Worm (Caenorhabditis elegans): ENCODE results near the gene pph-6.

pph-6 gene

DNA sequence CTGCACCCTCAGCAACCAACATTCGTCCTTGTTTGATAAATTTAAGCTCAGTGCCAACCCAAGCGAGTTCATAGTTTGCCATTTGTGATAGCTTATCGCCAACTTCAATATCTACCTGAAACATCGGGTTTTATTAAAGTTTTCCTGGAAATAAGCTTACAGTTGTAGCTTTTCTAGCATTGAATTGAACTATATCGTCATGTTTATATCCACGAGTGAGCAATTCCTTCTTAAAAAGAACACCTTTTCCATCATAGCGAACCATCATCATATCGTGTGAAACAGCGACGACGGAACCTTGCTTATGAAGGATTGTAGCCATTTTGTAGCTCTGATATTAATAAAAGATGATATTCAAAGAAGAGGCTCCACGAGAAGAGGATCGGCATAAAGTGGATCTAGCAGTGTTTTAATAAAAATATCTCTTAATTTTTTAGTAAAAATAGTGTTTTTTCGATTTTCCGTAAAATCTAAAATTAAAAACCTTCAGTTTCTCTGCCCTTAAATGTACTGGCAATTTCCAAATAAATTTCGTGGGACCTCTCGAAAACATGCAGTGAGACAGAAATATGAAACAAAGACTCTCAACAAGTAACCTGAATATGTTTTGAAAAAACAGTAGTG lies 40.8 kb downstream of the pph-6 start, which contains the start of gene M01F1.8 (continued):
- no peak for TF ChIP-seq F57A8.1 (GFP tag; optimal IDR thresholded peaks at IDR 0.05)
- no peak for TF ChIP-seq hlh-26 (GFP tag; conservative IDR thresholded peaks at IDR 0.05)
- no peak; the same call in 1 of the 2 replicates for TF ChIP-seq Y95B8A.8 (GFP tag; IDR thresholded peaks at IDR 0.05)
- TF ChIP-seq let-607 (tag; optimal IDR thresholded peaks at IDR 0.05), result no peak
- TF ChIP-seq F33H1.4 (GFP tag; IDR thresholded peaks at IDR 0.05), result peak; percentile 22; the same call in 1 of the 2 replicates
- TF ChIP-seq ztf-3 (GFP tag; optimal IDR thresholded peaks at IDR 0.05), result no peak
- TF ChIP-seq nhr-179 (tag; optimal IDR thresholded peaks at IDR 0.05), result no peak
- TF ChIP-seq hrde-1 (tag; optimal IDR thresholded peaks at IDR 0.05; ENCODE audit: borderline replicate concordance), result peak; percentile 63
- TF ChIP-seq efl-1 (GFP tag; optimal IDR thresholded peaks at IDR 0.05), result no peak
- TF ChIP-seq mel-28 (tag; optimal IDR thresholded peaks at IDR 0.05; ENCODE audit: borderline replicate concordance), result no peak

DNA sequence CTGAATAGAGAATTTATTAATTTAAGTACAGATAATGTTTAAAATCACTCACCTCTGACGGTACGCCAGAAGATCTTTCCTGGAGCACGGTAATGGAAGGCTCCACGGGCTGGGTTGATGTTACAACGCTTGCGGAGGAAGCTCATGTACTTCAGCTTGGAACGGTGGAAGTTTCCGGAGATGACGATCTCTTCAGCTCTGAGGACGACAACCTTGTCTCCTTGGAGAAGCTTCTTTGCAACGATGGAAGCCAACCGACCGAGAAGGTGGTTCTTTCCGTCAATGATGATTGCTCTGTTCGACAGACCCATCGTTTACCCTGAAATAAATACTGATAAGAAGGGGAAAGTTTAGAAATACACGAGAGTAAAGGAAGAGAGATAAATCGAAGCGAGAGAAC lies 41.8 kb downstream of the pph-6 start, which contains the start of gene rpl-16:
Gene rpl-16, minus strand, starts transcription at position 319 of the 400 bp plus-strand sequence.
- TF ChIP-seq unc-62 (GFP tag; optimal IDR thresholded peaks at IDR 0.05), result no peak
- no peak for TF ChIP-seq hrde-1 (tag; optimal IDR thresholded peaks at IDR 0.05; ENCODE audit: borderline replicate concordance)
- peak; percentile 60; the same call in 1 of the 2 replicates for TF ChIP-seq aptf-3 (GFP tag; IDR thresholded peaks at IDR 0.05)
- no peak for TF ChIP-seq F22D6.2 (tag; optimal IDR thresholded peaks at IDR 0.05)
- no peak for TF ChIP-seq ztf-28 (GFP tag; IDR thresholded peaks at IDR 0.05)
- no peak for TF ChIP-seq ama-1 (optimal IDR thresholded peaks at IDR 0.05)
- peak in 1 of 2 experiments; percentile 67 for TF ChIP-seq ama-1 (GFP tag; optimal IDR thresholded peaks at IDR 0.05)
- TF ChIP-seq K12H6.12 (tag; optimal IDR thresholded peaks at IDR 0.05), result no peak
- TF ChIP-seq nhr-120 (GFP tag; IDR thresholded peaks at IDR 0.05), result no peak
- no peak for TF ChIP-seq ets-4 (GFP tag; optimal IDR thresholded peaks at IDR 0.05)
- TF ChIP-seq F52B5.7 (tag; optimal IDR thresholded peaks at IDR 0.05), result no peak
- peak; percentile 47 for TF ChIP-seq lin-54 (GFP tag; optimal IDR thresholded peaks at IDR 0.05)
- no peak for TF ChIP-seq T07F8.4 (tag; optimal IDR thresholded peaks at IDR 0.05)
- TF ChIP-seq egl-18 (GFP tag; IDR thresholded peaks at IDR 0.05), result peak; percentile 62; the same call in 1 of the 2 replicates
- no peak for TF ChIP-seq attf-3 (GFP tag; conservative IDR thresholded peaks at IDR 0.05)
- peak; percentile 31 for TF ChIP-seq pbrm-1 (GFP tag; IDR thresholded peaks at IDR 0.05)
- peak; percentile 66; the same call in 1 of the 2 replicates for TF ChIP-seq hsf-1 (GFP tag; IDR thresholded peaks at IDR 0.05)
- TF ChIP-seq F39B2.1 (GFP tag; IDR thresholded peaks at IDR 0.05), result peak; percentile 34; the same call in 1 of the 2 replicates
- no peak for TF ChIP-seq F57A8.1 (GFP tag; optimal IDR thresholded peaks at IDR 0.05)
- no peak for TF ChIP-seq F23B12.7 (tag; optimal IDR thresholded peaks at IDR 0.05; ENCODE audit: insufficient read depth)
- no peak for TF ChIP-seq lin-26 (GFP tag; IDR thresholded peaks at IDR 0.05)
- TF ChIP-seq F49E8.2 (tag; optimal IDR thresholded peaks at IDR 0.05; ENCODE audit: insufficient read depth), result peak; percentile 38
- no peak for TF ChIP-seq Y95B8A.8 (GFP tag; IDR thresholded peaks at IDR 0.05)
- no peak for TF ChIP-seq snpc-4 (GFP tag; optimal IDR thresholded peaks at IDR 0.05)
- no peak for TF ChIP-seq snpc-4 (tag; optimal IDR thresholded peaks at IDR 0.05)
- peak; percentile 61; the same call in 1 of the 2 replicates for TF ChIP-seq nfyb-1 (GFP tag; IDR thresholded peaks at IDR 0.05)
- TF ChIP-seq cebp-1 (GFP tag; IDR thresholded peaks at IDR 0.05), result no peak
- TF ChIP-seq cebp-1 (tag; optimal IDR thresholded peaks at IDR 0.05), result peak; percentile 22
- no peak for TF ChIP-seq ztf-6 (GFP tag; IDR thresholded peaks at IDR 0.05)
- no peak for TF ChIP-seq Y53F4B.3 (GFP tag; IDR thresholded peaks at IDR 0.05)
- TF ChIP-seq mcd-1 (GFP tag; IDR thresholded peaks at IDR 0.05), result peak; percentile 46
- no peak for TF ChIP-seq rpc-1 (optimal IDR thresholded peaks at IDR 0.05)
- no peak for TF ChIP-seq rpc-1 (tag; optimal IDR thresholded peaks at IDR 0.05)
- TF ChIP-seq Y53G8AR.9 (GFP tag; conservative IDR thresholded peaks at IDR 0.05), result peak; percentile 70
- 0 out of 2 replicates have a peak, but pooled peaks have one; percentile 7 for TF ChIP-seq attf-6 (GFP tag; IDR thresholded peaks at IDR 0.05)
- TF ChIP-seq hmg-1.2 (GFP tag; IDR thresholded peaks at IDR 0.05), result peak; percentile 17; the same call in 1 of the 2 replicates
- TF ChIP-seq madf-6 (GFP tag; IDR thresholded peaks at IDR 0.05), result peak; percentile 53; the same call in 1 of the 2 replicates
- TF ChIP-seq F57C9.4 (tag; optimal IDR thresholded peaks at IDR 0.05), result no peak
- TF ChIP-seq ekl-4 (GFP tag; IDR thresholded peaks at IDR 0.05), result peak; percentile 73
- TF ChIP-seq fkh-3 (tag; optimal IDR thresholded peaks at IDR 0.05), result no peak

All from whole organism, young adult.